Worm (Caenorhabditis elegans): ENCODE data around the gene skr-12.

ce11 chrIV:17216048-17216447 is 49.0 kb downstream of the skr-12 start, which contains the start of gene Y116A8B.1:
- no peak for TF ChIP-seq nhr-76 (tag; optimal IDR thresholded peaks at IDR 0.05)
- TF ChIP-seq nhr-25 (tag; optimal IDR thresholded peaks at IDR 0.05; ENCODE audit: borderline replicate concordance, insufficient read depth) = no peak
- TF ChIP-seq ZK546.5 (tag; optimal IDR thresholded peaks at IDR 0.05) = no peak
- TF ChIP-seq T26A8.4 (GFP tag; IDR thresholded peaks at IDR 0.05) = no peak
- TF ChIP-seq nhr-10 (tag; optimal IDR thresholded peaks at IDR 0.05) = no peak
- no peak for TF ChIP-seq ama-1 (optimal IDR thresholded peaks at IDR 0.05)
- no peak for TF ChIP-seq daf-16 (GFP tag; optimal IDR thresholded peaks at IDR 0.05)
- no peak for TF ChIP-seq daf-16 (tag; optimal IDR thresholded peaks at IDR 0.05)
- TF ChIP-seq zip-11 (GFP tag; IDR thresholded peaks at IDR 0.05) = no peak
- no peak for TF ChIP-seq R02D3.7 (tag; optimal IDR thresholded peaks at IDR 0.05)
- no peak for TF ChIP-seq nhr-11 (tag; optimal IDR thresholded peaks at IDR 0.05)
- no peak for TF ChIP-seq lin-39 (tag; optimal IDR thresholded peaks at IDR 0.05)
- no peak for TF ChIP-seq nhr-77 (tag; optimal IDR thresholded peaks at IDR 0.05)
- no peak for TF ChIP-seq cey-2 (tag; optimal IDR thresholded peaks at IDR 0.05; ENCODE audit: borderline replicate concordance, insufficient read depth)

All from whole organism, L4 larva.